Worm (Caenorhabditis elegans): ENCODE measurements around the gene fem-3.

DNA sequence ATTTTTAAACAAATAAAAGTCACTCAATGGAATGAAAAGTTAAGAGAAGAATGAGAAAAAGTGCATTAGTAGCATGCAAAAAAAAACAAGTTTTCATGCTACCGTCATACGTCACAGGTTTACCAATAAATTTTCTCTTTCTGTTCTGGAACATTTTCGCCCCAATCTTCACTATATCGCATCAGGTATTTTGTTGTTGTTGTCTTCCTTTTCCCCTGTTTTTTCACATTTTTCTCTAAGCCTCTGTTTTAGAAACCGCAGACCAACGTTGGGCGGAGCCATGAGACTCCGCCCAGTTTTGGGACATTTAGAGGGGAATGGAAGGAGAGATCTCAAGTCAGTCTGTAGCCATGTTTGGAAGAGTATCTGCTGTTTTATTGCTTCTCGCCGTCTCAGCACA is 16.5 kb upstream of the fem-3 start, which contains the start of gene msa-1:
- TF ChIP-seq dao-5 (tag; optimal IDR thresholded peaks at IDR 0.05) (no peak), him-1 (tag; optimal IDR thresholded peaks at IDR 0.05) (no peak)

Data from whole organism, L4/young adult.